Fruit fly (Drosophila melanogaster): ENCODE data around the gene Gr93c.

Gr93c gene

DNA sequence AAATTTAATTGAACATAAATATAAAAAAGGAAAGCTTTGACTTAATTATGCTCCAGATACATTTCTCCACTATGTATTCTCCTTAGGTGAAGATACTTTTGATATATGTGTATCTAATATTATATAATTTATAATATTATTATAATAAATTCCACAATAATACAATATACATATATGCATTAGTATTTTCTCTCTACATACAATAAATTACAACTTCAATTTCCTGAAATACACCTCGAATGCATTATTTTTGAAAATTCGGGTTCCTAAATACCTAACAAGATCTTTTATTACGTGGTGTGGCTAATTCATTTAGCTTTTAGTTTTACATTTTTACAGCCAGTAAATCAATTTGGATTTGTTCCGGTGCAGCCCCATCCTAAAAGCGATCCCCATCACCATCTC is 14.8 kb downstream of the Gr93c start (continued):
- TF ChIP-seq nmo (GFP tag; optimal IDR thresholded peaks at IDR 0.05) (peak; percentile 63), Bgb (GFP tag; IDR thresholded peaks at IDR 0.05; ENCODE audit: partially characterized antibody) (no peak), gsb-n (tag; optimal IDR thresholded peaks at IDR 0.05) (peak; percentile 33), bsh (GFP tag; optimal IDR thresholded peaks at IDR 0.05) (peak; percentile 56 to 57), Eip74EF (GFP tag; optimal IDR thresholded peaks at IDR 0.05) (no peak), CG31224 (GFP tag; IDR thresholded peaks at IDR 0.05) (no peak), CG15696 (tag; optimal IDR thresholded peaks at IDR 0.05) (no peak), Hr3 (GFP tag; optimal IDR thresholded peaks at IDR 0.05) (peak; percentile 18), CG2712 (tag; optimal IDR thresholded peaks at IDR 0.05) (peak; percentile 72), CG10654 (GFP tag; optimal IDR thresholded peaks at IDR 0.05) (no peak), lola (GFP tag; optimal IDR thresholded peaks at IDR 0.05) (peak in 1 of 3 experiments; percentile 76), tio (GFP tag; optimal IDR thresholded peaks at IDR 0.05) (no peak), nerfin-2 (GFP tag; IDR thresholded peaks at IDR 0.05; ENCODE audit: partially characterized antibody) (no peak), CG5180 (GFP tag; optimal IDR thresholded peaks at IDR 0.05) (no peak), Sox102F (GFP tag; optimal IDR thresholded peaks at IDR 0.05) (peak; percentile 40), CG16863 (GFP tag; optimal IDR thresholded peaks at IDR 0.05) (no peak), CG11504 (tag; optimal IDR thresholded peaks at IDR 0.05) (peak; percentile 43), ATbp (GFP tag; optimal IDR thresholded peaks at IDR 0.05) (no peak), grau (tag; optimal IDR thresholded peaks at IDR 0.05) (peak; percentile 24), scrt (GFP tag; optimal IDR thresholded peaks at IDR 0.05) (no peak), vvl (GFP tag; IDR thresholded peaks at IDR 0.05) (no peak), Ravus (GFP tag; IDR thresholded peaks at IDR 0.05) (no peak), Spps (tag; optimal IDR thresholded peaks at IDR 0.05) (no peak), CG3847 (GFP tag; IDR thresholded peaks at IDR 0.05) (no peak), Stat92E (GFP tag; optimal IDR thresholded peaks at IDR 0.05) (peak in 1 of 3 experiments; percentile 23), Fer1 (GFP tag; optimal IDR thresholded peaks at IDR 0.05) (no peak), twi (tag; optimal IDR thresholded peaks at IDR 0.05) (no peak), jing (GFP tag; optimal IDR thresholded peaks at IDR 0.05) (no peak), phol (tag; optimal IDR thresholded peaks at IDR 0.05) (peak; percentile 68), fd96Cb (tag; optimal IDR thresholded peaks at IDR 0.05) (peak; percentile 42), Dad (GFP tag; optimal IDR thresholded peaks at IDR 0.05) (no peak), GATAe (GFP tag; conservative IDR thresholded peaks at IDR 0.05) (no peak), CG13624 (GFP tag; optimal IDR thresholded peaks at IDR 0.05) (no peak), CG10979 (tag; optimal IDR thresholded peaks at IDR 0.05) (peak; percentile 81), btn (GFP tag; optimal IDR thresholded peaks at IDR 0.05) (no peak), CG11247 (GFP tag; IDR thresholded peaks at IDR 0.05) (no peak), CG10267 (tag; optimal IDR thresholded peaks at IDR 0.05) (peak; percentile 54), tx (GFP tag; optimal IDR thresholded peaks at IDR 0.05) (no peak), Xrp1 (GFP tag; IDR thresholded peaks at IDR 0.05) (peak; percentile 49; the same call in 1 of the 2 replicates), CG43689 (GFP tag; IDR thresholded peaks at IDR 0.05) (no peak), pb (GFP tag; optimal IDR thresholded peaks at IDR 0.05) (no peak), Jarid2 (GFP tag; optimal IDR thresholded peaks at IDR 0.05) (no peak), danr (GFP tag; IDR thresholded peaks at IDR 0.05) (no peak), CG6254 (GFP tag; optimal IDR thresholded peaks at IDR 0.05) (peak; percentile 23), CG2199 (GFP tag; IDR thresholded peaks at IDR 0.05) (no peak), CG2678 (tag; optimal IDR thresholded peaks at IDR 0.05) (peak; percentile 44), CG7745 (tag; optimal IDR thresholded peaks at IDR 0.05) (no peak)

Measured in whole organism, embryonic.